Fruit fly (Drosophila melanogaster): ENCODE measurements around the gene CG15239.

The CG15239 gene

dm6 chrX:3869092-3869491 is 14.9 kb upstream of the CG15239 start:
- TF ChIP-seq cad (GFP tag; optimal IDR thresholded peaks at IDR 0.05), result peak; percentile 85
- TF ChIP-seq schlank (tag; optimal IDR thresholded peaks at IDR 0.05), result peak; percentile 1
- TF ChIP-seq CG15479 (GFP tag; optimal IDR thresholded peaks at IDR 0.05), result peak; percentile 97
- TF ChIP-seq tin (GFP tag; optimal IDR thresholded peaks at IDR 0.05), result no peak
- TF ChIP-seq CG9215 (GFP tag; IDR thresholded peaks at IDR 0.05), result no peak
- TF ChIP-seq CG12071 (GFP tag; optimal IDR thresholded peaks at IDR 0.05), result peak; percentile 50
- peak; percentile 71 for TF ChIP-seq CG34376 (GFP tag; optimal IDR thresholded peaks at IDR 0.05)
- no peak for TF ChIP-seq Deaf1 (tag; optimal IDR thresholded peaks at IDR 0.05)
- peak; percentile 3 for TF ChIP-seq Hey (tag; optimal IDR thresholded peaks at IDR 0.05)
- no peak for TF ChIP-seq ash1 (GFP tag; optimal IDR thresholded peaks at IDR 0.05)
- TF ChIP-seq CG7271 (tag; optimal IDR thresholded peaks at IDR 0.05), result peak; percentile 9
- TF ChIP-seq exex (tag; optimal IDR thresholded peaks at IDR 0.05), result peak; percentile 85
- no peak for TF ChIP-seq fru (optimal IDR thresholded peaks at IDR 0.05)
- peak; percentile 17 for TF ChIP-seq CG17568 (GFP tag; optimal IDR thresholded peaks at IDR 0.05)
- TF ChIP-seq PHDP (tag; optimal IDR thresholded peaks at IDR 0.05), result peak; percentile 13
- TF ChIP-seq CG13123 (GFP tag; optimal IDR thresholded peaks at IDR 0.05), result no peak
- no peak for TF ChIP-seq prd (optimal IDR thresholded peaks at IDR 0.05)
- TF ChIP-seq prd (GFP tag; IDR thresholded peaks at IDR 0.05), result no peak
- no peak for TF ChIP-seq CG10565 (GFP tag; optimal IDR thresholded peaks at IDR 0.05)
- peak; percentile 60 for TF ChIP-seq grn (GFP tag; optimal IDR thresholded peaks at IDR 0.05)
- TF ChIP-seq lov (optimal IDR thresholded peaks at IDR 0.05), result no peak
- TF ChIP-seq lov (GFP tag; IDR thresholded peaks at IDR 0.05), result 0 out of 3 replicates have a peak, but pooled peaks have one; percentile 20
- peak; percentile 38 for TF ChIP-seq zen (tag; optimal IDR thresholded peaks at IDR 0.05)
- TF ChIP-seq CG13296 (GFP tag; optimal IDR thresholded peaks at IDR 0.05), result peak; percentile 2
- no peak for TF ChIP-seq sc (optimal IDR thresholded peaks at IDR 0.05)
- TF ChIP-seq sc (GFP tag; optimal IDR thresholded peaks at IDR 0.05), result no peak
- TF ChIP-seq twi (tag; optimal IDR thresholded peaks at IDR 0.05), result peak; percentile 14
- peak; percentile 44 for TF ChIP-seq CG2678 (tag; optimal IDR thresholded peaks at IDR 0.05)
- TF ChIP-seq sd (tag; optimal IDR thresholded peaks at IDR 0.05), result peak; percentile 22
- TF ChIP-seq sug (tag; optimal IDR thresholded peaks at IDR 0.05), result peak; percentile 65
- peak; percentile 21 for TF ChIP-seq mirr (GFP tag; optimal IDR thresholded peaks at IDR 0.05)
- no peak for TF ChIP-seq eyg (GFP tag; optimal IDR thresholded peaks at IDR 0.05)

- TF ChIP-seq gt (GFP tag; IDR thresholded peaks at IDR 0.05) (no peak), CG33557 (GFP tag; optimal IDR thresholded peaks at IDR 0.05) (no peak), exex (tag; optimal IDR thresholded peaks at IDR 0.05) (peak; percentile 79), grn (GFP tag; optimal IDR thresholded peaks at IDR 0.05) (peak; percentile 85), CG4854 (GFP tag; optimal IDR thresholded peaks at IDR 0.05) (no peak), Hr39 (optimal IDR thresholded peaks at IDR 0.05) (no peak), lab (GFP tag; optimal IDR thresholded peaks at IDR 0.05) (peak; percentile 2), CG8944 (GFP tag; optimal IDR thresholded peaks at IDR 0.05) (no peak), B-H1 (GFP tag; IDR thresholded peaks at IDR 0.05) (no peak), Pdp1 (GFP tag; optimal IDR thresholded peaks at IDR 0.05) (peak in 1 of 2 experiments; percentile 43), sug (tag; optimal IDR thresholded peaks at IDR 0.05) (peak; percentile 30), sd (tag; optimal IDR thresholded peaks at IDR 0.05) (peak; percentile 75), GATAe (GFP tag; conservative IDR thresholded peaks at IDR 0.05) (no peak), Hr78 (GFP tag; optimal IDR thresholded peaks at IDR 0.05) (peak in 1 of 2 experiments; percentile 33), mirr (GFP tag; optimal IDR thresholded peaks at IDR 0.05) (peak; percentile 37), HLH4C (GFP tag; IDR thresholded peaks at IDR 0.05; ENCODE audit: partially characterized antibody) (no peak), CG34376 (GFP tag; optimal IDR thresholded peaks at IDR 0.05) (peak; percentile 41), sna (GFP tag; IDR thresholded peaks at IDR 0.05; ENCODE audit: partially characterized antibody) (no peak), CG10543 (GFP tag; optimal IDR thresholded peaks at IDR 0.05) (no peak)
Observed at dm6 chrX:3870577-3870976, 13.4 kb upstream of the CG15239 start.
